Worm (Caenorhabditis elegans): ENCODE measurements around the gene mec-15.

The mec-15 gene

DNA sequence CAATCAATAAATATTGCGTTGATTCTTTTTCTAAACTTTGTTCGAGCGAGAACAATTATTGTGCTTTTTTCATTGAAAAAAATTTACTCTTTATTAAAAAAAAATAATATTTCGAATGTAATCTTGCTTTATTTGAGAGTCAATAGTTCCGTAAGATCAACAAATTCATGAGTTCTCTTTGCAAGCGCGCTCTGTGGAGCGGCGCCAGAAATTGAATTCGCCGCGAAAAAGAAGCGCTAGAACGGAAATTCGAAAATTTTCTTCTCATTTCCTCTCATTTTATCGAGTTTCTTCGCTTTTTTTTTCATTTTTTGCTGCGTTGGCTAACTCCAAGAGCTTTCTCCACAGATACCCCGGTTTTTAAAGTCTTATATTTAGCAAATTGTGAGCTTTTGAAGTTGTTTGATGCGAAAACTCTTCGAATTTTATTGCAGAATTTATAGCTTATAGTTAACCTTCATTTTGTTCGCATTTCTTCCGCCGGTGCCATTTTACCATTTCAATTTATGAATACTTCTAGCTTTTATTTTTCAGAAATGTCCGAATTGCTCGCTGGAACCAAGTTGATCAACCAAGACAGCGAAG, 42.3 kb downstream of the mec-15 start, which contains the start of gene R05H5.3:
Gene R05H5.3, plus strand, starts transcription at position 535 of the 585 bp plus-strand sequence.
- TF ChIP-seq unc-30 (tag; optimal IDR thresholded peaks at IDR 0.05) (no peak), snu-23 (GFP tag; optimal IDR thresholded peaks at IDR 0.05) (no peak), C04F5.9 (tag; optimal IDR thresholded peaks at IDR 0.05) (no peak), nhr-20 (tag; optimal IDR thresholded peaks at IDR 0.05) (peak; percentile 42), pag-3 (tag; optimal IDR thresholded peaks at IDR 0.05; ENCODE audit: borderline replicate concordance, insufficient read depth) (no peak), lin-14 (GFP tag; optimal IDR thresholded peaks at IDR 0.05) (peak; percentile 68), swsn-7 (tag; optimal IDR thresholded peaks at IDR 0.05) (peak; percentile 20), nhr-84 (tag; optimal IDR thresholded peaks at IDR 0.05) (no peak), nhr-76 (tag; optimal IDR thresholded peaks at IDR 0.05) (no peak), nhr-19 (GFP tag; conservative IDR thresholded peaks at IDR 0.05) (no peak), lin-13 (GFP tag; optimal IDR thresholded peaks at IDR 0.05) (peak; percentile 41), nhr-85 (tag) (peak; percentile 49), tbx-2 (tag; optimal IDR thresholded peaks at IDR 0.05) (peak; percentile 26), ceh-88 (GFP tag; IDR thresholded peaks at IDR 0.05) (no peak), nhr-77 (tag; optimal IDR thresholded peaks at IDR 0.05) (peak; percentile 46), ets-5 (GFP tag; IDR thresholded peaks at IDR 0.05) (no peak), mef-2 (tag; optimal IDR thresholded peaks at IDR 0.05) (no peak), ztf-4 (tag; optimal IDR thresholded peaks at IDR 0.05) (no peak), lin-15B (tag; optimal IDR thresholded peaks at IDR 0.05) (peak; percentile 75), F16B12.6 (tag; optimal IDR thresholded peaks at IDR 0.05) (no peak), unc-98 (GFP tag; IDR thresholded peaks at IDR 0.05) (no peak), xbp-1 (tag; optimal IDR thresholded peaks at IDR 0.05) (peak; percentile 14), ceh-82 (tag; optimal IDR thresholded peaks at IDR 0.05) (peak in 1 of 3 experiments; percentile 66), pax-3 (tag; optimal IDR thresholded peaks at IDR 0.05) (no peak), C16A3.4 (tag; optimal IDR thresholded peaks at IDR 0.05) (peak; percentile 67), elt-3 (tag; optimal IDR thresholded peaks at IDR 0.05) (peak in 1 of 6 experiments; percentile 43), skn-1 (tag; optimal IDR thresholded peaks at IDR 0.05) (peak; percentile 67), hpl-2 (GFP tag; optimal IDR thresholded peaks at IDR 0.05) (no peak), elt-2 (tag; optimal IDR thresholded peaks at IDR 0.05) (no peak), dpl-1 (GFP tag; optimal IDR thresholded peaks at IDR 0.05) (peak; percentile 80 to 90 (median 87)), lir-3 (tag; optimal IDR thresholded peaks at IDR 0.05; ENCODE audit: poor library complexity) (peak; percentile 37), blmp-1 (tag; optimal IDR thresholded peaks at IDR 0.05) (peak; percentile 51), fkh-10 (GFP tag; optimal IDR thresholded peaks at IDR 0.05) (peak; percentile 75), snpc-4 (tag; optimal IDR thresholded peaks at IDR 0.05) (no peak), ces-1 (GFP tag; optimal IDR thresholded peaks at IDR 0.05) (peak; percentile 32), rnt-1 (tag; optimal IDR thresholded peaks at IDR 0.05) (peak; percentile 74), efl-1 (optimal IDR thresholded peaks at IDR 0.05) (peak; percentile 83 to 94), efl-1 (GFP tag; optimal IDR thresholded peaks at IDR 0.05 in 1 of 2) (peak; percentile 80 to 97), lin-35 (GFP tag; optimal IDR thresholded peaks at IDR 0.05) (peak; percentile 77 to 92), lsy-2 (tag; optimal IDR thresholded peaks at IDR 0.05) (peak; percentile 44 to 86), mep-1 (tag; optimal IDR thresholded peaks at IDR 0.05) (no peak), nhr-237 (tag; optimal IDR thresholded peaks at IDR 0.05) (no peak), lin-39 (tag; optimal IDR thresholded peaks at IDR 0.05) (no peak)

DNA sequence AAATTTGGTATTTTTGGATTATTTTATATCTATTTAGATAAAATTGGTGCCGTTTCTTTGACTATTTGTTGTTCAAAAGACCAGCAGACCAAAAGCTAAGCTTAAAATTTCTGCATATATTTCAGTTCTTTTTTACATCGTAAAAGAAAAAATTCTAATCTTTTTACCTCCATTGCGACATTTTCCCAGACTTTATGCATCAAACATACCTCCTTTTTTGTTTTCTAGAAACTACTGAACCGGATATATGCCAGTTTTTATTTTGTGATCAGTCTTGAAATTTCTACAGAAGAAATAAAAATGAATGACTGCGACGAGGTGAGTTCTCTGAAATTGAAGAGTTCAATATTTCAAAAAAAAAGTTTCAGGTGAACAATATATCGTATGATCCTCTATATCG, 44.9 kb downstream of the mec-15 start, which contains the start of gene srb-6:
Gene srb-6, plus strand, starts transcription at position 301 of the 400 bp plus-strand sequence.
- TF ChIP-seq nhr-85 (tag) (no peak), alr-1 (tag; optimal IDR thresholded peaks at IDR 0.05; ENCODE audit: borderline replicate concordance) (no peak), aha-1 (tag; optimal IDR thresholded peaks at IDR 0.05) (no peak), F16B12.6 (tag; optimal IDR thresholded peaks at IDR 0.05) (no peak), nhr-71 (tag; optimal IDR thresholded peaks at IDR 0.05) (no peak), nhr-19 (GFP tag; conservative IDR thresholded peaks at IDR 0.05) (no peak), nhr-11 (tag; optimal IDR thresholded peaks at IDR 0.05) (no peak), zip-4 (GFP tag; optimal IDR thresholded peaks at IDR 0.05) (no peak), rnt-1 (tag; optimal IDR thresholded peaks at IDR 0.05) (no peak), pax-3 (tag; optimal IDR thresholded peaks at IDR 0.05) (no peak), isw-1 (GFP tag; IDR thresholded peaks at IDR 0.05) (no peak), fkh-10 (GFP tag; optimal IDR thresholded peaks at IDR 0.05) (no peak), pag-3 (tag; optimal IDR thresholded peaks at IDR 0.05; ENCODE audit: borderline replicate concordance, insufficient read depth) (no peak), nhr-12 (tag; optimal IDR thresholded peaks at IDR 0.05) (no peak), fos-1 (tag; optimal IDR thresholded peaks at IDR 0.05) (no peak), lin-15B (tag; optimal IDR thresholded peaks at IDR 0.05) (no peak)
